Fruit fly (Drosophila melanogaster): ENCODE data around the gene RecQ5.

Gene RecQ5

dm6 chr3L:14665802-14666351 is 34.0 kb upstream of the RecQ5 start (continued):
- peak; percentile 80 for TF ChIP-seq Hand (GFP tag; optimal IDR thresholded peaks at IDR 0.05)
- no peak for TF ChIP-seq nerfin-2 (GFP tag; IDR thresholded peaks at IDR 0.05; ENCODE audit: partially characterized antibody)
- peak; percentile 68 for TF ChIP-seq CG17912 (GFP tag; optimal IDR thresholded peaks at IDR 0.05)
- peak; percentile 65 for TF ChIP-seq CG4617 (GFP tag; optimal IDR thresholded peaks at IDR 0.05; ENCODE audit: borderline replicate concordance)
- no peak for TF ChIP-seq cas (GFP tag; IDR thresholded peaks at IDR 0.05)
- TF ChIP-seq Hmr (GFP tag; optimal IDR thresholded peaks at IDR 0.05) = peak; percentile 87
- peak; percentile 81 for TF ChIP-seq ken (GFP tag; IDR thresholded peaks at IDR 0.05)
- peak; percentile 92 for TF ChIP-seq bab2 (GFP tag; optimal IDR thresholded peaks at IDR 0.05)
- TF ChIP-seq Antp (GFP tag; optimal IDR thresholded peaks at IDR 0.05) = peak; percentile 84
- no peak; the same call in 1 of the 2 replicates for TF ChIP-seq CG43689 (GFP tag; IDR thresholded peaks at IDR 0.05)
- peak; percentile 61 for TF ChIP-seq trem (tag; optimal IDR thresholded peaks at IDR 0.05)
- TF ChIP-seq toy (GFP tag; IDR thresholded peaks at IDR 0.05) = peak; percentile 74
- no peak for TF ChIP-seq Hr39 (optimal IDR thresholded peaks at IDR 0.05)
- TF ChIP-seq HLH54F (GFP tag; optimal IDR thresholded peaks at IDR 0.05) = peak; percentile 87
- peak; percentile 69 for TF ChIP-seq eyg (GFP tag; optimal IDR thresholded peaks at IDR 0.05)
- 0 out of 2 replicates have a peak, but pooled peaks have one; percentile 57 for TF ChIP-seq bowl (GFP tag; IDR thresholded peaks at IDR 0.05)
- peak; percentile 44 for TF ChIP-seq ash1 (GFP tag; optimal IDR thresholded peaks at IDR 0.05)
- peak; percentile 79 for TF ChIP-seq tx (GFP tag; optimal IDR thresholded peaks at IDR 0.05)
- TF ChIP-seq mirr (GFP tag; optimal IDR thresholded peaks at IDR 0.05) = peak; percentile 56
- peak; percentile 74 for TF ChIP-seq CG9215 (GFP tag; IDR thresholded peaks at IDR 0.05)
- peak; percentile 87 for TF ChIP-seq CG1602 (GFP tag; optimal IDR thresholded peaks at IDR 0.05)
- TF ChIP-seq tgo (GFP tag; IDR thresholded peaks at IDR 0.05) = peak; percentile 85
- TF ChIP-seq gce (GFP tag; IDR thresholded peaks at IDR 0.05) = peak; percentile 80; the same call in 2 of the 3 replicates
- TF ChIP-seq TFAM (GFP tag; optimal IDR thresholded peaks at IDR 0.05) = peak; percentile 49
- peak; percentile 77 for TF ChIP-seq en (GFP tag; optimal IDR thresholded peaks at IDR 0.05)
- no peak for TF ChIP-seq CG7271 (tag; optimal IDR thresholded peaks at IDR 0.05)
- TF ChIP-seq CG10654 (GFP tag; optimal IDR thresholded peaks at IDR 0.05) = peak; percentile 83
- TF ChIP-seq CG18262 (tag; optimal IDR thresholded peaks at IDR 0.05) = peak; percentile 92
- peak; percentile 64 for TF ChIP-seq Hmx (GFP tag; optimal IDR thresholded peaks at IDR 0.05)
- TF ChIP-seq esg (GFP tag; conservative IDR thresholded peaks at IDR 0.05) = peak; percentile 83
- TF ChIP-seq Spps (tag; optimal IDR thresholded peaks at IDR 0.05) = peak; percentile 85
- TF ChIP-seq Dref (GFP tag; IDR thresholded peaks at IDR 0.05) = no peak
- no peak for TF ChIP-seq z (GFP tag; IDR thresholded peaks at IDR 0.05)
- peak; percentile 83 for TF ChIP-seq stc (GFP tag; IDR thresholded peaks at IDR 0.05)
- peak; percentile 37; the same call in 1 of the 2 replicates for TF ChIP-seq Oaz (GFP tag; IDR thresholded peaks at IDR 0.05)
- TF ChIP-seq CG8765 (GFP tag; IDR thresholded peaks at IDR 0.05) = peak; percentile 73
- peak; percentile 79 for TF ChIP-seq Dip3 (GFP tag; optimal IDR thresholded peaks at IDR 0.05)
- TF ChIP-seq schlank (tag; optimal IDR thresholded peaks at IDR 0.05) = peak; percentile 54
- TF ChIP-seq CrebB (tag; optimal IDR thresholded peaks at IDR 0.05) = peak; percentile 83
- TF ChIP-seq CG17612 (GFP tag; IDR thresholded peaks at IDR 0.05) = peak; percentile 47; the same call in 1 of the 2 replicates
- TF ChIP-seq Fer3 (tag; optimal IDR thresholded peaks at IDR 0.05) = peak; percentile 74
- peak; percentile 65 for TF ChIP-seq Rx (GFP tag; IDR thresholded peaks at IDR 0.05)
- peak; percentile 81 for TF ChIP-seq CG32532 (GFP tag; IDR thresholded peaks at IDR 0.05)
- TF ChIP-seq MESR4 (GFP tag; optimal IDR thresholded peaks at IDR 0.05) = peak; percentile 47
- TF ChIP-seq abd-A (tag; optimal IDR thresholded peaks at IDR 0.05) = peak; percentile 90
- TF ChIP-seq Nf-YA (GFP tag; IDR thresholded peaks at IDR 0.05) = peak; percentile 52; the same call in 1 of the 2 replicates
- TF ChIP-seq Hsf (GFP tag; optimal IDR thresholded peaks at IDR 0.05) = peak; percentile 91
- TF ChIP-seq chm (GFP tag; IDR thresholded peaks at IDR 0.05) = peak; percentile 91
- TF ChIP-seq CG14050 (GFP tag; IDR thresholded peaks at IDR 0.05) = peak; percentile 81
- peak; percentile 76 for TF ChIP-seq CG3847 (GFP tag; IDR thresholded peaks at IDR 0.05)
- peak; percentile 82 for TF ChIP-seq CG15011 (GFP tag; optimal IDR thresholded peaks at IDR 0.05)
- peak; percentile 75 for TF ChIP-seq vfl (GFP tag; optimal IDR thresholded peaks at IDR 0.05)
